Worm (Caenorhabditis elegans): ENCODE results near the gene rbr-2.

rbr-2 gene

ce11 chrIV:10933777-10934546, 14.1 kb downstream of the rbr-2 start:
- peak; percentile 47 for TF ChIP-seq elt-2 (tag; optimal IDR thresholded peaks at IDR 0.05)
- TF ChIP-seq lsy-12 (tag; optimal IDR thresholded peaks at IDR 0.05), result peak; percentile 26
- no peak for TF ChIP-seq nhr-67 (tag; optimal IDR thresholded peaks at IDR 0.05)
- no peak for TF ChIP-seq ceh-28 (tag; optimal IDR thresholded peaks at IDR 0.05)
- TF ChIP-seq ama-1 (optimal IDR thresholded peaks at IDR 0.05), result peak; percentile 90
- TF ChIP-seq ceh-9 (tag; optimal IDR thresholded peaks at IDR 0.05), result no peak
- peak; percentile 32 for TF ChIP-seq nhr-43 (tag; optimal IDR thresholded peaks at IDR 0.05; ENCODE audit: poor library complexity, severe bottlenecking)

- TF ChIP-seq zag-1 (tag; optimal IDR thresholded peaks at IDR 0.05) (no peak), ama-1 (optimal IDR thresholded peaks at IDR 0.05) (peak; percentile 68), nhr-67 (tag; optimal IDR thresholded peaks at IDR 0.05) (no peak), jun-1 (tag; optimal IDR thresholded peaks at IDR 0.05) (no peak)
These were observed 14.9 kb downstream of the rbr-2 start for ce11 chrIV:10934786-10935185.

- TF ChIP-seq pqm-1 (tag; optimal IDR thresholded peaks at IDR 0.05) (peak; percentile 64), mdl-1 (tag; optimal IDR thresholded peaks at IDR 0.05) (peak; percentile 60), nhr-237 (tag; optimal IDR thresholded peaks at IDR 0.05) (no peak), daf-12 (tag; optimal IDR thresholded peaks at IDR 0.05) (no peak), aly-2 (tag; optimal IDR thresholded peaks at IDR 0.05) (no peak), lin-15B (tag; optimal IDR thresholded peaks at IDR 0.05) (peak; percentile 26), elt-3 (tag; optimal IDR thresholded peaks at IDR 0.05) (peak in 1 of 3 experiments; percentile 17), elt-2 (tag; optimal IDR thresholded peaks at IDR 0.05) (peak; percentile 59), lsy-12 (tag; optimal IDR thresholded peaks at IDR 0.05) (peak; percentile 90), elt-1 (tag; optimal IDR thresholded peaks at IDR 0.05) (peak; percentile 32), zag-1 (tag; optimal IDR thresholded peaks at IDR 0.05) (no peak), ceh-16 (tag; optimal IDR thresholded peaks at IDR 0.05) (no peak), nhr-28 (tag; optimal IDR thresholded peaks at IDR 0.05) (no peak), unc-62 (GFP tag; optimal IDR thresholded peaks at IDR 0.05) (peak; percentile 57), ztf-11 (tag; optimal IDR thresholded peaks at IDR 0.05) (no peak), sea-2 (GFP tag; optimal IDR thresholded peaks at IDR 0.05) (no peak), egl-27 (tag; optimal IDR thresholded peaks at IDR 0.05) (peak; percentile 53), ceh-82 (tag; optimal IDR thresholded peaks at IDR 0.05) (no peak), ceh-28 (tag; optimal IDR thresholded peaks at IDR 0.05) (peak; percentile 65), skn-1 (tag; optimal IDR thresholded peaks at IDR 0.05) (no peak), nhr-76 (tag; optimal IDR thresholded peaks at IDR 0.05) (no peak), fos-1 (tag; optimal IDR thresholded peaks at IDR 0.05) (no peak), R02D3.7 (tag; optimal IDR thresholded peaks at IDR 0.05) (no peak), ZK546.5 (tag; optimal IDR thresholded peaks at IDR 0.05) (no peak), snpc-4 (tag; optimal IDR thresholded peaks at IDR 0.05) (peak; percentile 26), nhr-12 (tag; optimal IDR thresholded peaks at IDR 0.05) (no peak), pha-4 (tag; optimal IDR thresholded peaks at IDR 0.05) (peak; percentile 63), fkh-2 (tag; optimal IDR thresholded peaks at IDR 0.05) (no peak), ama-1 (optimal IDR thresholded peaks at IDR 0.05) (peak; percentile 80), egl-5 (tag; optimal IDR thresholded peaks at IDR 0.05) (peak; percentile 95), fkh-10 (GFP tag; optimal IDR thresholded peaks at IDR 0.05) (no peak), nhr-11 (tag; optimal IDR thresholded peaks at IDR 0.05) (no peak), nhr-25 (tag; optimal IDR thresholded peaks at IDR 0.05) (peak; percentile 40), mml-1 (tag; optimal IDR thresholded peaks at IDR 0.05) (peak; percentile 81), jun-1 (tag; optimal IDR thresholded peaks at IDR 0.05) (peak; percentile 75), ceh-9 (tag; optimal IDR thresholded peaks at IDR 0.05) (no peak), ztf-4 (tag; optimal IDR thresholded peaks at IDR 0.05) (peak; percentile 65), hmg-11 (tag; optimal IDR thresholded peaks at IDR 0.05) (no peak), eor-1 (tag; optimal IDR thresholded peaks at IDR 0.05) (peak in 1 of 2 experiments; percentile 32), nhr-23 (tag; optimal IDR thresholded peaks at IDR 0.05) (peak; percentile 80), nhr-67 (tag; optimal IDR thresholded peaks at IDR 0.05) (no peak), tbx-2 (tag; optimal IDR thresholded peaks at IDR 0.05) (peak; percentile 56), nhr-77 (tag; optimal IDR thresholded peaks at IDR 0.05) (no peak), nfya-1 (tag; optimal IDR thresholded peaks at IDR 0.05; ENCODE audit: insufficient read depth) (peak; percentile 90), unc-39 (tag; optimal IDR thresholded peaks at IDR 0.05) (no peak), lin-39 (tag; optimal IDR thresholded peaks at IDR 0.05) (peak; percentile 43), nhr-43 (tag; optimal IDR thresholded peaks at IDR 0.05; ENCODE audit: poor library complexity, severe bottlenecking) (peak; percentile 40)
These were observed 15.5 kb downstream of the rbr-2 start for ce11 chrIV:10935336-10935735.

All from whole organism, L3 larva.